Fruit fly (Drosophila melanogaster) whole organism, adult: ENCODE measurements around the gene tefu.

Experiments
- CG11617 ChIP-seq: fragments of 200-800 bp; sonication (Bioruptor generic); optimal IDR thresholded peaks from 2 replicates; lab custom pipeline; 2017; ENCODE audit warnings: mild to moderate bottlenecking, missing biosample characterization, missing genetic modification reagents, missing genetic modification characterization
- CG1620 ChIP-seq: fragments of 200-800 bp; sonication (Bioruptor generic); optimal IDR thresholded peaks from 2 replicates; lab custom pipeline; 2016; ENCODE audit warnings: missing biosample characterization, missing genetic modification characterization
- Mnt ChIP-seq: fragments of 200-800 bp; sonication (Bioruptor generic); optimal IDR thresholded peaks from 2 replicates; lab custom pipeline; 2016; ENCODE audit warnings: missing biosample characterization, mild to moderate bottlenecking, missing genetic modification characterization
- kay ChIP-seq: fragments of 200-800 bp; sonication (Bioruptor generic); peaks from one replicate; lab custom pipeline; 2016; ENCODE audit warnings: missing biosample characterization, missing genetic modification characterization, borderline replicate concordance
- ovo ChIP-seq: fragments of 200-800 bp; sonication (Bioruptor generic); optimal IDR thresholded peaks from 2 replicates; lab custom pipeline; 2016; ENCODE audit warnings: missing biosample characterization, missing genetic modification characterization

- TF ChIP-seq ovo (GFP tag; lab: Kevin White, UChicago) (no peak), CG1620 (GFP tag; lab: Kevin White, UChicago) (no peak), Mnt (GFP tag; lab: Kevin White, UChicago) (peak; percentile 88), CG11617 (GFP tag; lab: Kevin White, UChicago) (no peak), kay (GFP tag; lab: Kevin White, UChicago) (peak; percentile 90)
Observed at dm6 chr3R:15198052-15198793, 43.8 kb downstream of the tefu start.
